Fruit fly (Drosophila melanogaster) whole organism, adult: ENCODE measurements around the gene CG46464.

Experiments
- CG33017 ChIP-seq: fragments of 200-800 bp; sonication (Bioruptor generic); optimal IDR thresholded peaks from 2 replicates; lab custom pipeline; 2018; ENCODE audit warnings: missing biosample characterization, mild to moderate bottlenecking, missing genetic modification characterization, moderate library complexity
- CG7101 ChIP-seq: fragments of 200-800 bp; sonication (Bioruptor generic); optimal IDR thresholded peaks from 2 replicates; lab custom pipeline; 2018; ENCODE audit warnings: missing biosample characterization, mild to moderate bottlenecking, missing genetic modification characterization, moderate library complexity
- Hr96 ChIP-seq: fragments of 200-800 bp; sonication (Bioruptor generic); optimal IDR thresholded peaks from 2 replicates; lab custom pipeline; 2016; ENCODE audit warnings: missing biosample characterization, missing genetic modification characterization
- bab1 ChIP-seq: fragments of 200-800 bp; sonication (Bioruptor generic); optimal IDR thresholded peaks from 3 replicates; lab custom pipeline; 2019; ENCODE audit warnings: missing biosample characterization, mild to moderate bottlenecking, missing genetic modification characterization, moderate library complexity
- cic ChIP-seq: fragments of 200-800 bp; sonication (Bioruptor generic); optimal IDR thresholded peaks from 2 replicates; lab custom pipeline; 2017; ENCODE audit warnings: missing biosample characterization, mild to moderate bottlenecking, missing genetic modification characterization, moderate library complexity
- cnc ChIP-seq, 2 experiments: fragments of >200 bp; optimal IDR thresholded peaks; 2 replicates each; lab custom pipeline; 2017
- kay ChIP-seq: fragments of 200-800 bp; sonication (Bioruptor generic); peaks from one replicate; lab custom pipeline; 2016; ENCODE audit warnings: missing biosample characterization, missing genetic modification characterization, borderline replicate concordance
- ovo ChIP-seq: fragments of 200-800 bp; sonication (Bioruptor generic); optimal IDR thresholded peaks from 2 replicates; lab custom pipeline; 2016; ENCODE audit warnings: missing biosample characterization, missing genetic modification characterization
- pad ChIP-seq: fragments of 200-800 bp; sonication (Bioruptor generic); optimal IDR thresholded peaks from 3 replicates; lab custom pipeline; 2017; ENCODE audit warnings: missing biosample characterization, missing genetic modification characterization, mild to moderate bottlenecking, moderate library complexity, missing genetic modification reagents

DNA sequence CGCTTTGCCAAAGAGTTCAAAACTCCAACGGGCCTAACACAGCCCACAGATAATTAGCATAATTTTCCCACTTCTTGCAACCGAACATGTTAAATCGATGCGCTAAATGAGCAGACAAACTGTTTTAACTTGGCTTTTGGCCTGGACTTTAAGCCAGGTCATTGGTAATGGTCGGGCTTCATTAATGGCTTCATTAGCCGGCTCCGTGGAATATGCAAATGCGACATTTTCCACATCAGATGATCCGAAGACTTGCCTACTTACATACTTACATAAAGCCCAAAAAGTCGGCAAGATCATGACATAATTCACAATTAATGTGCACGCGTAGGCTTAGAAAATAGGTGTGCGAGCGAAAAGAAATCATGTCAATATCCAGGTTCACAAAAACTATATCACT is 34.6 kb upstream of the CG46464 start:
- TF ChIP-seq cnc (optimal IDR thresholded peaks at IDR 0.05; lab: Kevin White, UChicago) = no peak
- no peak for TF ChIP-seq CG33017 (tag; lab: Kevin White, UChicago)
- TF ChIP-seq cic = no peak
- TF ChIP-seq bab1 (GFP tag; lab: Kevin White, UChicago) = no peak
- TF ChIP-seq kay (GFP tag; lab: Kevin White, UChicago) = no peak
- TF ChIP-seq Hr96 (GFP tag; lab: Kevin White, UChicago) = no peak
- TF ChIP-seq CG7101 (tag; lab: Kevin White, UChicago) = no peak
- no peak for TF ChIP-seq ovo (GFP tag; lab: Kevin White, UChicago)
- TF ChIP-seq pad (GFP tag; lab: Kevin White, UChicago) = no peak
